Worm (Caenorhabditis elegans) whole organism, midembryonic: ENCODE measurements around the gene clec-206.

Experiments
- T22C8.4 ChIP-seq: fragments of 200-800 bp; sonication (Bioruptor generic); IDR thresholded peaks from 2 replicates; pipeline ENCODE4 v1.3.6; 2022; ENCODE audit warnings: missing genetic modification characterization, missing compliant biosample characterization
- flt-1 ChIP-seq: fragments of 200-800 bp; sonication (Bioruptor generic); IDR thresholded peaks from 2 replicates; pipeline ENCODE4 v1.3.6; 2022; ENCODE audit warnings: missing genetic modification characterization, missing compliant biosample characterization

DNA sequence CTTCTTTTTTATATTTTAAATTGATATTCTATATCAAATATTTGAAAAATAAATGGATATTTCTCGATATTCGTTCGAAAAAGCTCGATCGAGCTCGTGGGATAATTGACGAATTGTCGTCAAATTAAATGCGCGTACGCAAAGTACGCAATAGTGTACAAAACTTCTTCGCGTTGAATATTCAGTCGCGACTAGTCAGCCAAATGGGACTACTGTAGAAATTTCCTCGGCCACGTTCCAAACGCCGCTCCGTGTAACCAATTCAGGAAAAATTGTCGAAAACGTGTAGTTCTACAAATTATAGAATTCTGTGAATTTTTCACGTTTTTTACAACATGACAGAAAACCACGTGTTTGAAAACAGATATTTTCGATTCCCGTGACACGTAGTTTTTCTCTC, 4.3 kb upstream of the clec-206 start:
- TF ChIP-seq flt-1 (GFP tag; lab: Robert Waterston, UW) (no peak), T22C8.4 (no peak)
